Worm (Caenorhabditis elegans): ENCODE measurements around the gene Y26G10.4.

Gene Y26G10.4

DNA sequence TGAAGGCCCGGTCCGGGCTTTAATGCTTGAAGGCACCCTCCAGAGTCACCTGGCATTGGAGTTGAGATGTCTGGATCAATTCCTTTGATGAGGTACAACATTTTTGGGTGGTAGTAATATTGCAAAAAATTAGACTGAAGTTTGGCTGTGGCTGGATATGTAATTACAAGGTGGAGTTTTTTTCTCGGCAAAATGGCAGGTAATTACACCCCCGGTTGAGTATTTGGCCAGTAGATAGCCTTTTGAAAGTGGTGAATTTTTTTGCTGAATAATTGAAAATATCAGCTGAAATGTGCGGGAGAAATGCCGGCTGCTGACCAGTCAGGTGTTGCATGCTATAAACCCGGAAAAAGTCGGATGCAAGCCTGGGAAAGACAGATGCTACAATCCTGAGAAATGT lies at the start of gene Y26G10.4:
Gene Y26G10.4 (minus strand): TSS at position 101 of the 400 bp plus-strand sequence.
- TF ChIP-seq ztf-23 (GFP tag; IDR thresholded peaks at IDR 0.05): no peak
- no peak for TF ChIP-seq ref-1 (GFP tag; conservative IDR thresholded peaks at IDR 0.05)
- TF ChIP-seq med-1 (GFP tag; optimal IDR thresholded peaks at IDR 0.05; ENCODE audit: insufficient read depth): no peak
- TF ChIP-seq tab-1 (GFP tag; IDR thresholded peaks at IDR 0.05): no peak
- no peak for TF ChIP-seq T22C8.4 (GFP tag; IDR thresholded peaks at IDR 0.05)
- TF ChIP-seq flt-1 (GFP tag; IDR thresholded peaks at IDR 0.05): no peak
- no peak for TF ChIP-seq cog-1 (tag; optimal IDR thresholded peaks at IDR 0.05)
- no peak for TF ChIP-seq klf-2 (GFP tag; conservative IDR thresholded peaks at IDR 0.05)
- TF ChIP-seq ztf-29 (GFP tag; IDR thresholded peaks at IDR 0.05): no peak

DNA sequence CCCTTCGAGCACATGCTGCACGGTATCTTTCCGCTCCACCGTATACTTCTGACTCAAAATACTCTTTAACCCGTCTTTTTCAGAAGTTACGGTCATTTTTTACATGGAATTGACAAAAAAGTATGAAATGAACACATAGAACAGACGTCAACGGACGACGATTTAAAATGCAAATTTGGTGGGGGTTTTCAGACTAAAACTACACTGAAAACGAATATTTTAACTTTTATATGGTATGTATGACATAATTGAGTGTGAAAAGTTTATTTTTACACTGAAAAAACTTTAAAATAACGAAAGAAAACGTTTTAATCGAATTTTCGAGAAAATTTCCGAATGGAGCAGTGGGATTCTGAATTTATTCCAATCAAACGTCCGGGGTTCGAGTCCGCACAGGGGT lies 48.0 kb upstream of the Y26G10.4 start, which contains the start of gene twk-36:
Gene twk-36 (minus strand): TSS at position 101 of the 400 bp plus-strand sequence.
- TF ChIP-seq klf-2 (GFP tag; conservative IDR thresholded peaks at IDR 0.05) (no peak), ref-1 (GFP tag; conservative IDR thresholded peaks at IDR 0.05) (no peak), ztf-23 (GFP tag; IDR thresholded peaks at IDR 0.05) (no peak), flt-1 (GFP tag; IDR thresholded peaks at IDR 0.05) (no peak), cog-1 (tag; optimal IDR thresholded peaks at IDR 0.05) (no peak), med-1 (GFP tag; optimal IDR thresholded peaks at IDR 0.05; ENCODE audit: insufficient read depth) (no peak), ztf-29 (GFP tag; IDR thresholded peaks at IDR 0.05) (no peak), tab-1 (GFP tag; IDR thresholded peaks at IDR 0.05) (no peak), T22C8.4 (GFP tag; IDR thresholded peaks at IDR 0.05) (no peak)

DNA sequence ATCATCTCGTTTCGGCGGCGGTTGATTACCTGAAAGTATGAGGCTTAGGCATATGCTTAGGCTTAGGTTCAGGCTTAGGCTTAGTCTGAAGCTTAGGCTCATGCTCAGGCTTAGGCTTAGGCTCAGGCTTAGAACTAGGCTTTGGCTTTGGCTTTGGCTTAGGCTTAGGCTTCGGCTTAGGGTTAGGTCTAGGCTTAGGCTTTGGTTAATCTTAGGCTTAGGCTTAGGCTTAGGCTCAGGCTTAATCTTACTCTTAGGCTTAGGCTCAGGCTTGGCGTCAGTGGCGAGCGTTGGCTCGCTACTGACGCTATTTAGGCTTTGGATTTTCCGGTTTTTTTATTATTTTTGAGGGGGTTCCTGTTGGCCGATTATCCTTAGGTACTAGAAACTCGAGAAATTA lies 44.8 kb upstream of the Y26G10.4 start:
- TF ChIP-seq T22C8.4 (GFP tag; IDR thresholded peaks at IDR 0.05) (no peak), klf-2 (GFP tag; conservative IDR thresholded peaks at IDR 0.05) (no peak), ref-1 (GFP tag; conservative IDR thresholded peaks at IDR 0.05) (no peak), ztf-23 (GFP tag; IDR thresholded peaks at IDR 0.05) (no peak), flt-1 (GFP tag; IDR thresholded peaks at IDR 0.05) (no peak), cog-1 (tag; optimal IDR thresholded peaks at IDR 0.05) (no peak)

DNA sequence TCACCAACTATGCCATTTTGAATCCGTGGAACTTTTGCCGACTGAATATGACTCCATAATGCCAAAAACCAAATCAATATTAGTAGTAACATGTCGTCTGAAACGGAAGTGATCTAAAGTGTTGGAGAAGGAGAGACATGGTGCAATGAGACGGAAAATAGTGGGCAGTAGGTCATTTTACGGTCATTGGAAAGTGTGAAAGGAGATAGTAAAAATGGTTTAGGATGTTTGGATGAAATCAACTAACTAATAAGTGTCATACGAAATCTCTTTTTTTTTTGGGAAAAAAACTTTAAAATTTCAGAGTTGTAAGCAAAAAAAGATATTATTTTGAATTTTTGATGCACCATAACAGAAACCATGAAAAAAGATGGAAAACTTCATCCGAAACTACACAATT lies 40.8 kb upstream of the Y26G10.4 start, which contains the start of gene cutl-4:
Gene cutl-4 (minus strand): TSS at position 101 of the 400 bp plus-strand sequence.
- TF ChIP-seq med-1 (GFP tag; optimal IDR thresholded peaks at IDR 0.05; ENCODE audit: insufficient read depth) (no peak), cog-1 (tag; optimal IDR thresholded peaks at IDR 0.05) (no peak), tab-1 (GFP tag; IDR thresholded peaks at IDR 0.05) (no peak)

DNA sequence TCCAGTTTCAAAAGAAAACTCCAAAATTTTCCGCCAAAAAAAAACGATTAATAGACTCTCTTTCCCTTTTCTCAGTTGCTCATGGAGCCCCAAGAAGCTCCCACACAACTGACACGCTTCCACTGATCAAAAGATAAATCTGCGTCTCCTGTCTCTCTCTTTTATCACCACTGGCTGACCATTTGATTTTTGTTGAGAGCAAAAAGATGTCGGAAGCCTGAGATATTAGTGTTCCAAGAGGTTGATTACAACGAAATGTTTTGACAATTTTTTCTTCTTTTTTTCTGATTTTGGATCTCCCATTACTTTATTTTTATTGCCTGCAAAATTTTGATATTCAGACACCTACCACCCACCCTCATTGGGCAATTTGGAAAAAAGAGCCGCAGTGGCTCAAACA lies 33.5 kb upstream of the Y26G10.4 start, which contains the start of gene twk-42:
Gene twk-42 (minus strand): TSS at position 101 of the 400 bp plus-strand sequence.
- TF ChIP-seq med-1 (GFP tag; optimal IDR thresholded peaks at IDR 0.05; ENCODE audit: insufficient read depth): no peak
- TF ChIP-seq tab-1 (GFP tag; IDR thresholded peaks at IDR 0.05): no peak
- no peak for TF ChIP-seq klf-2 (GFP tag; conservative IDR thresholded peaks at IDR 0.05)
- TF ChIP-seq T22C8.4 (GFP tag; IDR thresholded peaks at IDR 0.05): no peak
- no peak for TF ChIP-seq ztf-29 (GFP tag; IDR thresholded peaks at IDR 0.05)
- no peak for TF ChIP-seq ref-1 (GFP tag; conservative IDR thresholded peaks at IDR 0.05)
- no peak for TF ChIP-seq cog-1 (tag; optimal IDR thresholded peaks at IDR 0.05)
- no peak for TF ChIP-seq ztf-23 (GFP tag; IDR thresholded peaks at IDR 0.05)
- no peak for TF ChIP-seq flt-1 (GFP tag; IDR thresholded peaks at IDR 0.05)

DNA sequence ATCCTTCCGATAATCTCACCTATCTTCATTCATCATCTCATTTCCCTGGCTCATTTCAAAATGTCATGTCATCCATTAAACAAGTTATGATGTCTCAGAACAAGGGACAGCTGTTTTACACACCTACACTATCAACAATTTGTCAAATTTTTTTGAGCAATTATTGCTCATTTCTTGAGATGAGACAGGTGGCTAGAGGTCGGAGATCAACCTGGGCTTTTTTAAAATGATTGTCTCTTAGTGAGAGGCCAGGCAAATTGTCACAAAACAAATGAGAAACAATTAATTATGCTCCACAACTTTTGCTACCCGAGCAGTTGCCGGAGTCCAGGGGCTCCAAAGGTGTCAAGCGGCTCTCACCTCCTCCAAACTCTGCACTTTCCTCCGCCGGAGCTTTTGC lies 29.8 kb upstream of the Y26G10.4 start:
- TF ChIP-seq tab-1 (GFP tag; IDR thresholded peaks at IDR 0.05) (no peak), ztf-23 (GFP tag; IDR thresholded peaks at IDR 0.05) (no peak), flt-1 (GFP tag; IDR thresholded peaks at IDR 0.05) (no peak), klf-2 (GFP tag; conservative IDR thresholded peaks at IDR 0.05) (no peak), med-1 (GFP tag; optimal IDR thresholded peaks at IDR 0.05; ENCODE audit: insufficient read depth) (no peak), cog-1 (tag; optimal IDR thresholded peaks at IDR 0.05) (no peak), T22C8.4 (GFP tag; IDR thresholded peaks at IDR 0.05) (no peak), ztf-29 (GFP tag; IDR thresholded peaks at IDR 0.05) (no peak), ref-1 (GFP tag; conservative IDR thresholded peaks at IDR 0.05) (no peak)

DNA sequence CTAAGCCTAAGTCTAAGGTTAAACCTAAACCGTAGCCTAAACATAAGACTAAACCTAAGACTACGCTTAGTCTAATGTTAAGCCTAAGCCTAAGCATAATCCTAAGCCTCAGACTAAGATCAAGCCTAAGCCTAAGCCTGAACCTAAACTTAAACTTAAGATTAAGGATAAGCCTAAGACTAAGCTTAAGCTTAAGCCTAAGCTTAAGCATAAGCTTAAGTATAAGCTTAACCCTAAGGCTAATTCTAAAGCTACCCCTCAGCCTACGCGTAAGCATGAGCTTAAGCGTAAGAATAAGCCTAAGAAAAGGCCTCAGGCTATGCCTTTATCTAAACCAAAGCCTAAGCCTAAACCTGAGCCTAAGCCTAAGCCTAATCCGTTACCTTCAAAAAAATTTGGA lies 29.3 kb upstream of the Y26G10.4 start:
- TF ChIP-seq ref-1 (GFP tag; conservative IDR thresholded peaks at IDR 0.05): no peak
- no peak for TF ChIP-seq flt-1 (GFP tag; IDR thresholded peaks at IDR 0.05)
- no peak for TF ChIP-seq klf-2 (GFP tag; conservative IDR thresholded peaks at IDR 0.05)
- TF ChIP-seq cog-1 (tag; optimal IDR thresholded peaks at IDR 0.05): no peak
- TF ChIP-seq T22C8.4 (GFP tag; IDR thresholded peaks at IDR 0.05): no peak
- no peak for TF ChIP-seq tab-1 (GFP tag; IDR thresholded peaks at IDR 0.05)
- TF ChIP-seq ztf-29 (GFP tag; IDR thresholded peaks at IDR 0.05): no peak
- TF ChIP-seq ztf-23 (GFP tag; IDR thresholded peaks at IDR 0.05): no peak
- no peak for TF ChIP-seq med-1 (GFP tag; optimal IDR thresholded peaks at IDR 0.05; ENCODE audit: insufficient read depth)

DNA sequence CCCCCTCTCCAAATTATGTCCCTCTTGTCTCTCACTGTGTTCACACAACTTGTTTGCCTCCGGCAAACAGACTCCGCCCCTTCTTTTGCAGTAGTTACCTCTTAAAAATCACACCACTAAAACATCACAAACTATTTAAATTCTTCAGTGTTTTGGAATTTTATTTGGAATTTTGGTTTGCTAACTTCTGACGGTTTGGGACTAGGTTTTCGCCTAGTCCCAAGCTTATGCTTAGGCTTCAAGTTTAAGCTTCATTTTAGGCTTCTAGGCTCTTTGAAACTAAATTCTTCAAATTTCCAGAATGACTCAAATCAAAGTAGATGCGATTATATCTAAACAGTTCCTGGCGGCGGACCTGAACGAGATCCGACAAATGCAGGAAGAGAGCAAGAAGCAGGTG lies 25.7 kb upstream of the Y26G10.4 start, which contains the start of gene fat-5:
Gene fat-5 (plus strand): TSS at position 301 of the 400 bp plus-strand sequence.
- TF ChIP-seq flt-1 (GFP tag; IDR thresholded peaks at IDR 0.05) (no peak), ztf-23 (GFP tag; IDR thresholded peaks at IDR 0.05) (no peak), tab-1 (GFP tag; IDR thresholded peaks at IDR 0.05) (no peak), T22C8.4 (GFP tag; IDR thresholded peaks at IDR 0.05) (no peak), klf-2 (GFP tag; conservative IDR thresholded peaks at IDR 0.05) (no peak)

DNA sequence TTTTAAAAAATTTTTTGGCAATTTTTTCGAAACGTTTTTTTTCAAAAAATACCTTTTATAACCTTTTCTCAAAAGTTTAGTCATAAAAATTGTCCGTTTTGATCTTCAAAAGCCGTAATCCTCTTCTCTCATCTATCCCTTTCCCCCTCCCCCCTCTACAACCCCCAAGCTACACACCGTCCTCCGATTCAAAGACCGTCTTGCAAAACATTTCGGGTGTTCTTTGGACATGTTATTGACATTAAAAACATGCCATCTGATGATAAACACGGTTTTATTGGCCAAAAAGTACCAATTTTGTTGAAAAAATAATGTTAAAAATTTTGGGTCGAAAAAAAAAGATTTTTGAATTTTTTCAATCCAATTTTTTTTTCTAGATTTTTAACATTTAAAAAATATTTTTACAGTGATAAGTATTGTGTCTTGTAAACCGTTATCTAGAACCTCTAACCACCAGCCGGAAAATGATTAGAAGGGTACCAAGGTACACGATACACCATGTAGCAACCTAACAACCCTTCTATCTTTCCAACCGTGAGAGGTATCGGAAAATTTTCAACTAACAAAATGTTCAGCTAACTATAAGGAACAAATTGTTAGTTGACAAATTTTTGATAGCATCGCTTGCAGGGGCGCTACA lies 24.3 kb upstream of the Y26G10.4 start:
- TF ChIP-seq med-1 (GFP tag; optimal IDR thresholded peaks at IDR 0.05; ENCODE audit: insufficient read depth) (no peak), ref-1 (GFP tag; conservative IDR thresholded peaks at IDR 0.05) (no peak), ztf-23 (GFP tag; IDR thresholded peaks at IDR 0.05) (no peak), klf-2 (GFP tag; conservative IDR thresholded peaks at IDR 0.05) (no peak), cog-1 (tag; optimal IDR thresholded peaks at IDR 0.05) (no peak), ztf-29 (GFP tag; IDR thresholded peaks at IDR 0.05) (no peak), T22C8.4 (GFP tag; IDR thresholded peaks at IDR 0.05) (no peak), tab-1 (GFP tag; IDR thresholded peaks at IDR 0.05) (no peak), flt-1 (GFP tag; IDR thresholded peaks at IDR 0.05) (no peak)

DNA sequence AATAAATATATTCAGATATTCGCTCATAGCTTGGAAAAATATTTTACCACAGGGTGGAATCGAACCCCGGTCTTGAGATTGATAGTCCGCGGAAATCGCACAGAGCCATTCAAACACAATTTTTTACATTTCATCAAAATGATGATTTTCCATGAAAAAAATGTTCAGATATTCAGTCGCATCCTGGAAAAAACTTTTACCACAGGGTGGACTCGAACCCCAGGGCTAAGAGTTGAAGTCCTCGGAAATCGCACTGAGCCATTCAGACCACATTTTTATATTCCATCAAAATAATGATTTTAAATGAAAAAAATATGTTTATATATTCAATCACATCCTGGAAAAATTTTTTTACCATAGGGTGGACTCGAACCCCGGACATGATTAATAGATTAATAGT lies 23.6 kb upstream of the Y26G10.4 start:
- no peak for TF ChIP-seq flt-1 (GFP tag; IDR thresholded peaks at IDR 0.05)
- no peak for TF ChIP-seq tab-1 (GFP tag; IDR thresholded peaks at IDR 0.05)
- no peak for TF ChIP-seq ztf-23 (GFP tag; IDR thresholded peaks at IDR 0.05)
- TF ChIP-seq cog-1 (tag; optimal IDR thresholded peaks at IDR 0.05): no peak
- TF ChIP-seq klf-2 (GFP tag; conservative IDR thresholded peaks at IDR 0.05): no peak
- no peak for TF ChIP-seq T22C8.4 (GFP tag; IDR thresholded peaks at IDR 0.05)
- no peak for TF ChIP-seq ztf-29 (GFP tag; IDR thresholded peaks at IDR 0.05)
- TF ChIP-seq med-1 (GFP tag; optimal IDR thresholded peaks at IDR 0.05; ENCODE audit: insufficient read depth): no peak
- TF ChIP-seq ref-1 (GFP tag; conservative IDR thresholded peaks at IDR 0.05): no peak

Data from whole organism, midembryonic.